Worm (Caenorhabditis elegans): Measurements from ENCODE around the gene tag-342.

- TF ChIP-seq ztf-23 (GFP tag; IDR thresholded peaks at IDR 0.05) (no peak), tab-1 (GFP tag; IDR thresholded peaks at IDR 0.05) (no peak), flt-1 (GFP tag; IDR thresholded peaks at IDR 0.05) (no peak), T22C8.4 (GFP tag; IDR thresholded peaks at IDR 0.05) (no peak), med-1 (GFP tag; optimal IDR thresholded peaks at IDR 0.05; ENCODE audit: insufficient read depth) (no peak)
Observed at ce11 chrIII:9467857-9468256, at the start of gene tag-342.

Data from whole organism, midembryonic.